Fruit fly (Drosophila melanogaster) whole organism, pupa: ENCODE measurements around the gene RPA1.

Experiments
- CG13204 ChIP-seq: fragments of 200-800 bp; sonication (Bioruptor generic); optimal IDR thresholded peaks from 2 replicates; lab custom pipeline; 2018; ENCODE audit warnings: missing biosample characterization, mild to moderate bottlenecking, missing genetic modification characterization, moderate library complexity
- CG4496 ChIP-seq: fragments of 200-800 bp; sonication (Bioruptor generic); IDR thresholded peaks from 3 replicates; pipeline ENCODE4 v1.3.6; 2022; ENCODE audit warnings: missing biosample characterization, missing genetic modification characterization
- CG9948 ChIP-seq: fragments of 200-800 bp; sonication (Bioruptor generic); optimal IDR thresholded peaks from 2 replicates; lab custom pipeline; 2018; ENCODE audit warnings: missing biosample characterization, mild to moderate bottlenecking, missing genetic modification characterization, moderate library complexity
- Ets98B ChIP-seq: fragments of 200-800 bp; sonication (Bioruptor generic); IDR thresholded peaks from 2 replicates; pipeline ENCODE4 v1.3.6; 2022; ENCODE audit warnings: missing biosample characterization, missing genetic modification characterization
- Pif1A ChIP-seq: fragments of 200-800 bp; sonication (Bioruptor generic); optimal IDR thresholded peaks from 3 replicates; lab custom pipeline; 2016; ENCODE audit warnings: missing biosample characterization, missing genetic modification characterization
- fd96Ca ChIP-seq: fragments of 200-800 bp; sonication (Bioruptor generic); IDR thresholded peaks from 3 replicates; pipeline ENCODE4 v1.3.6; 2022; ENCODE audit warnings: missing biosample characterization, missing genetic modification characterization
- gl ChIP-seq: fragments of 200-800 bp; sonication (Bioruptor generic); optimal IDR thresholded peaks from 2 replicates; lab custom pipeline; 2018; ENCODE audit warnings: missing biosample characterization, mild to moderate bottlenecking, missing genetic modification characterization

- TF ChIP-seq CG4496 (GFP tag; lab: Robert Waterston, UW) (no peak), Ets98B (no peak), gl (tag; lab: Kevin White, UChicago) (no peak), fd96Ca (no peak), CG13204 (no peak), CG9948 (tag; lab: Kevin White, UChicago) (no peak), Pif1A (GFP tag; lab: Kevin White, UChicago) (no peak)
These were observed 18.5 kb upstream of the RPA1 start for dm6 chr3R:8282727-8283126.
